Worm (Caenorhabditis elegans): Measurements from ENCODE around the gene far-8.
A peak's percentile ranks its signal among the peaks of the same experiment; 100 is the strongest.

Gene far-8

ce11 chrIII:825256-825655 lies 17.5 kb upstream of the far-8 start:
- TF ChIP-seq ztf-23 (GFP tag; IDR thresholded peaks at IDR 0.05) (no peak), ztf-29 (GFP tag; IDR thresholded peaks at IDR 0.05) (no peak), med-1 (GFP tag; optimal IDR thresholded peaks at IDR 0.05; ENCODE audit: insufficient read depth) (no peak), klf-2 (GFP tag; conservative IDR thresholded peaks at IDR 0.05) (no peak), flt-1 (GFP tag; IDR thresholded peaks at IDR 0.05) (no peak), tab-1 (GFP tag; IDR thresholded peaks at IDR 0.05) (no peak), ref-1 (GFP tag; conservative IDR thresholded peaks at IDR 0.05) (no peak), cog-1 (tag; optimal IDR thresholded peaks at IDR 0.05) (no peak), T22C8.4 (GFP tag; IDR thresholded peaks at IDR 0.05) (no peak)

- TF ChIP-seq ztf-23 (GFP tag; IDR thresholded peaks at IDR 0.05), result no peak
- TF ChIP-seq flt-1 (GFP tag; IDR thresholded peaks at IDR 0.05), result no peak
- TF ChIP-seq klf-2 (GFP tag; conservative IDR thresholded peaks at IDR 0.05), result no peak
- no peak for TF ChIP-seq tab-1 (GFP tag; IDR thresholded peaks at IDR 0.05)
- no peak for TF ChIP-seq T22C8.4 (GFP tag; IDR thresholded peaks at IDR 0.05)
Observed at ce11 chrIII:831961-832360, 10.8 kb upstream of the far-8 start, which contains the start of gene ceeh-1. TSS of gene ceeh-1 (minus strand) at chrIII:832277.

ce11 chrIII:832855-833504 lies 9.8 kb upstream of the far-8 start, which contains the start of gene zip-2:
TSS of gene zip-2 (plus strand) at chrIII:832982.
- TF ChIP-seq flt-1 (GFP tag; IDR thresholded peaks at IDR 0.05), result no peak
- no peak for TF ChIP-seq T22C8.4 (GFP tag; IDR thresholded peaks at IDR 0.05)
- no peak for TF ChIP-seq ref-1 (GFP tag; conservative IDR thresholded peaks at IDR 0.05)
- no peak for TF ChIP-seq ztf-23 (GFP tag; IDR thresholded peaks at IDR 0.05)
- no peak for TF ChIP-seq ztf-29 (GFP tag; IDR thresholded peaks at IDR 0.05)
- TF ChIP-seq klf-2 (GFP tag; conservative IDR thresholded peaks at IDR 0.05), result no peak
- TF ChIP-seq tab-1 (GFP tag; IDR thresholded peaks at IDR 0.05), result no peak
- TF ChIP-seq med-1 (GFP tag; optimal IDR thresholded peaks at IDR 0.05; ENCODE audit: insufficient read depth), result no peak

ce11 chrIII:833711-834442 lies 8.9 kb upstream of the far-8 start:
- no peak for TF ChIP-seq ref-1 (GFP tag; conservative IDR thresholded peaks at IDR 0.05)
- TF ChIP-seq ztf-23 (GFP tag; IDR thresholded peaks at IDR 0.05), result no peak
- no peak for TF ChIP-seq med-1 (GFP tag; optimal IDR thresholded peaks at IDR 0.05; ENCODE audit: insufficient read depth)
- TF ChIP-seq klf-2 (GFP tag; conservative IDR thresholded peaks at IDR 0.05), result no peak
- TF ChIP-seq ztf-29 (GFP tag; IDR thresholded peaks at IDR 0.05), result no peak
- no peak for TF ChIP-seq tab-1 (GFP tag; IDR thresholded peaks at IDR 0.05)
- TF ChIP-seq T22C8.4 (GFP tag; IDR thresholded peaks at IDR 0.05), result peak; percentile 57; the same call in 1 of the 2 replicates
- peak; percentile 85 for TF ChIP-seq cog-1 (tag; optimal IDR thresholded peaks at IDR 0.05)
- peak; percentile 78 for TF ChIP-seq flt-1 (GFP tag; IDR thresholded peaks at IDR 0.05)

ce11 chrIII:834443-834815 lies 8.3 kb upstream of the far-8 start:
- TF ChIP-seq ref-1 (GFP tag; conservative IDR thresholded peaks at IDR 0.05) (no peak), tab-1 (GFP tag; IDR thresholded peaks at IDR 0.05) (no peak), T22C8.4 (GFP tag; IDR thresholded peaks at IDR 0.05) (no peak), flt-1 (GFP tag; IDR thresholded peaks at IDR 0.05) (peak; percentile 66; the same call in 1 of the 2 replicates), cog-1 (tag; optimal IDR thresholded peaks at IDR 0.05) (no peak), ztf-23 (GFP tag; IDR thresholded peaks at IDR 0.05) (no peak), klf-2 (GFP tag; conservative IDR thresholded peaks at IDR 0.05) (no peak), med-1 (GFP tag; optimal IDR thresholded peaks at IDR 0.05; ENCODE audit: insufficient read depth) (no peak), ztf-29 (GFP tag; IDR thresholded peaks at IDR 0.05) (peak; percentile 30; the same call in 1 of the 2 replicates)

- TF ChIP-seq ztf-29 (GFP tag; IDR thresholded peaks at IDR 0.05) (no peak), klf-2 (GFP tag; conservative IDR thresholded peaks at IDR 0.05) (no peak), flt-1 (GFP tag; IDR thresholded peaks at IDR 0.05) (no peak), ztf-23 (GFP tag; IDR thresholded peaks at IDR 0.05) (no peak), T22C8.4 (GFP tag; IDR thresholded peaks at IDR 0.05) (no peak), ref-1 (GFP tag; conservative IDR thresholded peaks at IDR 0.05) (no peak)
Observed at ce11 chrIII:835208-835607, 7.5 kb upstream of the far-8 start.

ce11 chrIII:835713-836278 lies 6.9 kb upstream of the far-8 start:
- TF ChIP-seq klf-2 (GFP tag; conservative IDR thresholded peaks at IDR 0.05), result 0 out of 2 replicates have a peak, but pooled peaks have one; percentile 9
- TF ChIP-seq cog-1 (tag; optimal IDR thresholded peaks at IDR 0.05), result no peak
- peak; percentile 93 for TF ChIP-seq flt-1 (GFP tag; IDR thresholded peaks at IDR 0.05)
- peak; percentile 72; the same call in 1 of the 2 replicates for TF ChIP-seq tab-1 (GFP tag; IDR thresholded peaks at IDR 0.05)
- no peak; the same call in 1 of the 2 replicates for TF ChIP-seq ref-1 (GFP tag; conservative IDR thresholded peaks at IDR 0.05)
- peak; percentile 78; the same call in 1 of the 2 replicates for TF ChIP-seq ztf-23 (GFP tag; IDR thresholded peaks at IDR 0.05)
- peak; percentile 49; the same call in 1 of the 2 replicates for TF ChIP-seq T22C8.4 (GFP tag; IDR thresholded peaks at IDR 0.05)
- peak; percentile 38; the same call in 1 of the 2 replicates for TF ChIP-seq ztf-29 (GFP tag; IDR thresholded peaks at IDR 0.05)

ce11 chrIII:839491-839890 lies 3.2 kb upstream of the far-8 start, which contains the start of gene dos-3:
TSS of gene dos-3 (minus strand) at chrIII:839591.
- TF ChIP-seq T22C8.4 (GFP tag; IDR thresholded peaks at IDR 0.05) (no peak), ztf-29 (GFP tag; IDR thresholded peaks at IDR 0.05) (no peak)

- no peak for TF ChIP-seq ref-1 (GFP tag; conservative IDR thresholded peaks at IDR 0.05)
- TF ChIP-seq flt-1 (GFP tag; IDR thresholded peaks at IDR 0.05), result no peak
- no peak for TF ChIP-seq klf-2 (GFP tag; conservative IDR thresholded peaks at IDR 0.05)
- TF ChIP-seq T22C8.4 (GFP tag; IDR thresholded peaks at IDR 0.05), result no peak
- no peak for TF ChIP-seq ztf-23 (GFP tag; IDR thresholded peaks at IDR 0.05)
- TF ChIP-seq ztf-29 (GFP tag; IDR thresholded peaks at IDR 0.05), result no peak
Observed at ce11 chrIII:841177-841576, 1.6 kb upstream of the far-8 start, which contains the start of gene K02F3.9. TSS of gene K02F3.9 (minus strand) at chrIII:841366.

Data from whole organism, midembryonic.